Fruit fly (Drosophila melanogaster): ENCODE measurements around the gene CG12213.
A peak's percentile ranks its signal among the peaks of the same experiment; 100 is the strongest.

CG12213 gene

dm6 chr3R:11989996-11990395, 22.5 kb upstream of the CG12213 start:
- no peak for TF ChIP-seq chif (GFP tag; optimal IDR thresholded peaks at IDR 0.05)
- TF ChIP-seq zf30C (GFP tag; optimal IDR thresholded peaks at IDR 0.05): no peak
- TF ChIP-seq Gsc (GFP tag; IDR thresholded peaks at IDR 0.05): no peak
- no peak for TF ChIP-seq unc-4 (GFP tag; IDR thresholded peaks at IDR 0.05; ENCODE audit: partially characterized antibody)
- TF ChIP-seq Fer3 (tag; optimal IDR thresholded peaks at IDR 0.05): no peak
- TF ChIP-seq gsb (GFP tag; IDR thresholded peaks at IDR 0.05): no peak
- peak; percentile 29 for TF ChIP-seq oc (tag; optimal IDR thresholded peaks at IDR 0.05)
- no peak for TF ChIP-seq TFAM (GFP tag; optimal IDR thresholded peaks at IDR 0.05)
- TF ChIP-seq croc (GFP tag; conservative IDR thresholded peaks at IDR 0.05): no peak
- 0 out of 4 replicates have a peak, but pooled peaks have one; percentile 53 for TF ChIP-seq chinmo (GFP tag; IDR thresholded peaks at IDR 0.05; ENCODE audit: partially characterized antibody)
- no peak for TF ChIP-seq bsh (GFP tag; optimal IDR thresholded peaks at IDR 0.05)

- TF ChIP-seq gem (tag; optimal IDR thresholded peaks at IDR 0.05): no peak
- no peak for TF ChIP-seq tll (GFP tag; optimal IDR thresholded peaks at IDR 0.05)
- TF ChIP-seq CG34422 (GFP tag; IDR thresholded peaks at IDR 0.05): 0 out of 3 replicates have a peak, but pooled peaks have one; percentile 33
- no peak for TF ChIP-seq CG34376 (GFP tag; optimal IDR thresholded peaks at IDR 0.05)
- no peak for TF ChIP-seq BEAF-32 (GFP tag; optimal IDR thresholded peaks at IDR 0.05)
- TF ChIP-seq ttk (GFP tag; IDR thresholded peaks at IDR 0.05): no peak
- no peak for TF ChIP-seq jigr1 (GFP tag; IDR thresholded peaks at IDR 0.05)
- no peak for TF ChIP-seq ato (GFP tag; IDR thresholded peaks at IDR 0.05; ENCODE audit: partially characterized antibody)
- peak in 1 of 2 experiments; percentile 20 for TF ChIP-seq Dfd (GFP tag; optimal IDR thresholded peaks at IDR 0.05)
- TF ChIP-seq CG11560 (tag; IDR thresholded peaks at IDR 0.05): 0 out of 3 replicates have a peak, but pooled peaks have one; percentile 31
- no peak for TF ChIP-seq onecut (GFP tag; IDR thresholded peaks at IDR 0.05)
- TF ChIP-seq lmd (GFP tag; IDR thresholded peaks at IDR 0.05): no peak
- no peak for TF ChIP-seq Hr39 (optimal IDR thresholded peaks at IDR 0.05)
- no peak for TF ChIP-seq fd102C (GFP tag; optimal IDR thresholded peaks at IDR 0.05)
- no peak for TF ChIP-seq dmrt11E (tag; optimal IDR thresholded peaks at IDR 0.05)
- TF ChIP-seq mld (GFP tag; IDR thresholded peaks at IDR 0.05; ENCODE audit: partially characterized antibody): no peak
- TF ChIP-seq Ets65A (GFP tag): peak; percentile 65
- no peak for TF ChIP-seq Side (GFP tag; optimal IDR thresholded peaks at IDR 0.05)
- no peak for TF ChIP-seq CG14050 (GFP tag; IDR thresholded peaks at IDR 0.05)
- TF ChIP-seq ATbp (GFP tag; optimal IDR thresholded peaks at IDR 0.05): no peak
- TF ChIP-seq CG2889 (GFP tag; IDR thresholded peaks at IDR 0.05): no peak
- TF ChIP-seq phol (tag; optimal IDR thresholded peaks at IDR 0.05): no peak
- no peak for TF ChIP-seq CG9727 (GFP tag; optimal IDR thresholded peaks at IDR 0.05)
- TF ChIP-seq zen2 (GFP tag; IDR thresholded peaks at IDR 0.05; ENCODE audit: partially characterized antibody): no peak
- TF ChIP-seq CG2129 (GFP tag; IDR thresholded peaks at IDR 0.05; ENCODE audit: partially characterized antibody): no peak
- no peak for TF ChIP-seq tap (tag; optimal IDR thresholded peaks at IDR 0.05)
- no peak for TF ChIP-seq C15 (GFP tag; IDR thresholded peaks at IDR 0.05)
- TF ChIP-seq danr (GFP tag; IDR thresholded peaks at IDR 0.05): no peak
- TF ChIP-seq CG11723 (GFP tag; optimal IDR thresholded peaks at IDR 0.05): no peak
- no peak for TF ChIP-seq gcm2 (GFP tag; optimal IDR thresholded peaks at IDR 0.05)
- no peak for TF ChIP-seq Eip74EF (GFP tag; optimal IDR thresholded peaks at IDR 0.05)
- no peak for TF ChIP-seq Oaz (GFP tag; IDR thresholded peaks at IDR 0.05)
- peak; percentile 37; the same call in 1 of the 2 replicates for TF ChIP-seq crol (GFP tag; IDR thresholded peaks at IDR 0.05)
- TF ChIP-seq ash1 (GFP tag; optimal IDR thresholded peaks at IDR 0.05): no peak
- 0 out of 3 replicates have a peak, but pooled peaks have one; percentile 27 for TF ChIP-seq sr (GFP tag; IDR thresholded peaks at IDR 0.05)
- 0 out of 3 replicates have a peak, but pooled peaks have one; percentile 19 for TF ChIP-seq H15 (GFP tag; IDR thresholded peaks at IDR 0.05)
- peak; percentile 77 for TF ChIP-seq Med (GFP tag)
- TF ChIP-seq Rfx (GFP tag; IDR thresholded peaks at IDR 0.05): peak; percentile 38; the same call in 1 of the 2 replicates
- no peak for TF ChIP-seq toy (GFP tag; IDR thresholded peaks at IDR 0.05)
Measured at dm6 chr3R:11989206-11989605, 21.7 kb upstream of the CG12213 start.
